Worm (Caenorhabditis elegans) whole organism, L4 larva: ENCODE data around the gene C46C2.3.

Source experiments
- F37D6.2 ChIP-seq: sonication (generic microtip); optimal IDR thresholded peaks from 2 replicates; lab custom pipeline; 2016; ENCODE audit warnings: mild to moderate bottlenecking, missing genetic modification characterization, missing compliant biosample characterization
- R02D3.7 ChIP-seq: fragments of 150-350 bp; sonication (generic microtip); optimal IDR thresholded peaks from 3 replicates; lab custom pipeline; 2014; ENCODE audit warnings: missing biosample characterization, missing genetic modification characterization
- T20F7.1 ChIP-seq: fragments of 200-800 bp; sonication (Bioruptor generic); optimal IDR thresholded peaks from 2 replicates; lab custom pipeline; 2018; ENCODE audit warnings: mild to moderate bottlenecking, missing genetic modification characterization, missing compliant biosample characterization
- Y48G9A.11 ChIP-seq: fragments of 200-800 bp; sonication (Bioruptor generic); IDR thresholded peaks from 2 replicates; pipeline ENCODE4 v1.3.6; 2022; ENCODE audit warnings: missing genetic modification reagents, missing genetic modification characterization, missing compliant biosample characterization
- ZK337.2 ChIP-seq: fragments of 200-800 bp; sonication (Bioruptor generic); IDR thresholded peaks from 2 replicates; pipeline ENCODE4 v1.3.6; 2022; ENCODE audit warnings: missing genetic modification reagents, missing genetic modification characterization, missing compliant biosample characterization
- aha-1 ChIP-seq: fragments of 150-350 bp; peaks from one replicate; lab custom pipeline; 2014; ENCODE audit warnings: missing biosample characterization, missing genetic modification characterization
- ama-1 ChIP-seq: fragments of 150-350 bp; optimal IDR thresholded peaks from 2 replicates; lab custom pipeline; 2014; ENCODE audit warnings: inconsistent platforms, mixed read lengths
- ceh-44 ChIP-seq: fragments of 200-800 bp; sonication (Bioruptor generic); IDR thresholded peaks from 2 replicates; pipeline ENCODE4 v1.3.6; 2022; ENCODE audit warnings: missing genetic modification reagents, missing genetic modification characterization, missing compliant biosample characterization
- ceh-62 ChIP-seq: sonication (generic microtip); optimal IDR thresholded peaks from 2 replicates; lab custom pipeline; 2017; ENCODE audit warnings: missing biosample characterization, missing genetic modification characterization
- daf-12 ChIP-seq: fragments of 150-350 bp; optimal IDR thresholded peaks from 2 replicates; lab custom pipeline; 2014; ENCODE audit warnings: missing biosample characterization, missing genetic modification reagents, missing genetic modification characterization
- daf-16 ChIP-seq, 3 experiments: sonication (generic microtip); optimal IDR thresholded peaks; 2 replicates each; lab custom pipeline; 2016 to 2017; ENCODE audit warnings: missing genetic modification characterization in 3 of 3, missing genetic modification reagents in 3 of 3, mild to moderate bottlenecking in 2 of 3, missing compliant biosample characterization in 2 of 3, missing biosample characterization in 1 of 3, moderate library complexity in 1 of 3
- daf-8 ChIP-seq: fragments of 200-800 bp; sonication (Bioruptor generic); IDR thresholded peaks from 2 replicates; pipeline ENCODE4 v1.3.6; 2022; ENCODE audit warnings: missing genetic modification characterization, missing compliant biosample characterization
- dmd-6 ChIP-seq: fragments of 200-800 bp; sonication (Bioruptor generic); IDR thresholded peaks from 2 replicates; pipeline ENCODE4 v1.3.6; 2022; ENCODE audit warnings: missing genetic modification reagents, missing genetic modification characterization, missing compliant biosample characterization
- dmd-8 ChIP-seq: fragments of 200-800 bp; sonication (Bioruptor generic); IDR thresholded peaks from 2 replicates; pipeline ENCODE4 v1.3.6; 2022; ENCODE audit warnings: missing genetic modification characterization, missing compliant biosample characterization
- dmd-9 ChIP-seq: fragments of 200-800 bp; sonication (Bioruptor generic); IDR thresholded peaks from 2 replicates; pipeline ENCODE4 v1.3.6; 2022; ENCODE audit warnings: missing genetic modification reagents, missing genetic modification characterization, missing compliant biosample characterization
- duxl-1 ChIP-seq: sonication (generic microtip); optimal IDR thresholded peaks from 2 replicates; lab custom pipeline; 2016; ENCODE audit warnings: mild to moderate bottlenecking, missing genetic modification characterization, moderate library complexity, missing compliant biosample characterization; ENCODE audit not compliant: poor library complexity
- egl-27 ChIP-seq: sonication (generic microtip); optimal IDR thresholded peaks from 3 replicates; lab custom pipeline; 2017; ENCODE audit warnings: missing biosample characterization, missing genetic modification reagents, missing genetic modification characterization
- egl-43 ChIP-seq: fragments of 200-800 bp; sonication (Bioruptor generic); IDR thresholded peaks from 2 replicates; pipeline ENCODE4 v1.3.6; 2022; ENCODE audit warnings: missing genetic modification reagents, missing genetic modification characterization, missing compliant biosample characterization
- gei-8 ChIP-seq: fragments of 200-800 bp; sonication (Bioruptor generic); optimal IDR thresholded peaks from 2 replicates; lab custom pipeline; 2018; ENCODE audit warnings: mild to moderate bottlenecking, missing genetic modification characterization, missing compliant biosample characterization
- hif-1 ChIP-seq, 2 experiments: sonication (generic microtip); optimal IDR thresholded peaks; 2 replicates each; lab custom pipeline; 2016 to 2017; ENCODE audit warnings: missing compliant biosample characterization in 2 of 2, missing genetic modification characterization in 2 of 2, missing genetic modification reagents in 2 of 2, missing genotype in 2 of 2, mild to moderate bottlenecking in 1 of 2
- hlh-30 ChIP-seq: sonication (generic microtip); optimal IDR thresholded peaks from 2 replicates; lab custom pipeline; 2017; ENCODE audit warnings: antibody characterized with exemption, mild to moderate bottlenecking, missing genetic modification characterization, missing compliant biosample characterization; ENCODE audit not compliant: insufficient read depth
- lim-7 ChIP-seq: fragments of 200-800 bp; sonication (Bioruptor generic); IDR thresholded peaks from 2 replicates; pipeline ENCODE4 v1.3.6; 2022; ENCODE audit warnings: missing genetic modification characterization, missing compliant biosample characterization
- lin-1 ChIP-seq: fragments of 200-800 bp; sonication (Bioruptor generic); IDR thresholded peaks from 2 replicates; pipeline ENCODE4 v1.3.6; 2022; ENCODE audit warnings: missing genetic modification reagents, missing genetic modification characterization, missing compliant biosample characterization
- lin-13 ChIP-seq: fragments of 150-350 bp; optimal IDR thresholded peaks from 2 replicates; lab custom pipeline; 2014; ENCODE audit warnings: missing biosample characterization, missing genetic modification reagents, missing genetic modification characterization
- lin-15B ChIP-seq: fragments of 150-350 bp; sonication (generic microtip); optimal IDR thresholded peaks from 3 replicates; lab custom pipeline; 2014; ENCODE audit warnings: missing biosample characterization, missing genetic modification characterization
- lsy-2 ChIP-seq, 2 experiments: fragments of 150-350 bp in 1 of 2; sonication (generic microtip) in 1 of 2; optimal IDR thresholded peaks; 2 replicates each; lab custom pipeline; 2014 to 2017; ENCODE audit warnings: missing biosample characterization in 2 of 2, missing genetic modification characterization in 2 of 2
- madf-5 ChIP-seq, 2 experiments: fragments of 200-800 bp; sonication (Bioruptor generic); IDR thresholded peaks; 2 replicates each; pipeline ENCODE4 v1.3.6; 2022; ENCODE audit warnings: missing compliant biosample characterization in 2 of 2, missing genetic modification characterization in 2 of 2
- mep-1 ChIP-seq: fragments of 150-350 bp; sonication (generic microtip); optimal IDR thresholded peaks from 3 replicates; lab custom pipeline; 2014; ENCODE audit warnings: missing biosample characterization, missing genetic modification characterization
- mxl-3 ChIP-seq: fragments of 200-800 bp; sonication (Bioruptor generic); optimal IDR thresholded peaks from 2 replicates; lab custom pipeline; 2018; ENCODE audit warnings: mild to moderate bottlenecking, missing genetic modification characterization, missing compliant biosample characterization
- nhr-102 ChIP-seq: sonication (generic microtip); optimal IDR thresholded peaks from 2 replicates; lab custom pipeline; 2016; ENCODE audit warnings: mild to moderate bottlenecking, missing genetic modification characterization, moderate library complexity, missing compliant biosample characterization
- nhr-111 ChIP-seq: fragments of 200-800 bp; sonication (Bioruptor generic); optimal IDR thresholded peaks from 2 replicates; lab custom pipeline; 2018; ENCODE audit warnings: mild to moderate bottlenecking, missing genetic modification characterization, missing compliant biosample characterization
- nhr-237 ChIP-seq: sonication (generic microtip); optimal IDR thresholded peaks from 2 replicates; lab custom pipeline; 2017; ENCODE audit warnings: missing biosample characterization, missing genetic modification characterization
- nhr-48 ChIP-seq: sonication (generic microtip); optimal IDR thresholded peaks from 2 replicates; lab custom pipeline; 2016; ENCODE audit warnings: mild to moderate bottlenecking, missing genetic modification characterization, missing compliant biosample characterization
- nhr-77 ChIP-seq: fragments of 150-350 bp; optimal IDR thresholded peaks from 2 replicates; lab custom pipeline; 2014; ENCODE audit warnings: missing biosample characterization, missing genetic modification characterization
- rbr-2 ChIP-seq: sonication (generic microtip); optimal IDR thresholded peaks from 2 replicates; lab custom pipeline; 2016; ENCODE audit warnings: missing genotype, missing genetic modification characterization, missing compliant biosample characterization
- sdz-12 ChIP-seq: fragments of 200-800 bp; sonication (Bioruptor generic); optimal IDR thresholded peaks from 2 replicates; lab custom pipeline; 2018; ENCODE audit warnings: mild to moderate bottlenecking, missing genetic modification characterization, missing compliant biosample characterization
- skn-1 ChIP-seq: fragments of 150-350 bp; optimal IDR thresholded peaks from 2 replicates; lab custom pipeline; 2014; ENCODE audit warnings: missing biosample characterization, missing genetic modification characterization
- spr-1 ChIP-seq: sonication (generic microtip); optimal IDR thresholded peaks from 2 replicates; lab custom pipeline; 2016; ENCODE audit warnings: mild to moderate bottlenecking, missing genetic modification characterization, missing compliant biosample characterization
- spr-3 ChIP-seq: fragments of 200-800 bp; sonication (Bioruptor generic); optimal IDR thresholded peaks from 2 replicates; lab custom pipeline; 2018; ENCODE audit warnings: mild to moderate bottlenecking, missing genetic modification characterization, missing compliant biosample characterization
- unc-130 ChIP-seq: sonication (generic microtip); optimal IDR thresholded peaks from 2 replicates; lab custom pipeline; 2016; ENCODE audit warnings: missing genetic modification reagents, missing genetic modification characterization, missing compliant biosample characterization
- unc-39 ChIP-seq: sonication (generic microtip); optimal IDR thresholded peaks from 2 replicates; lab custom pipeline; 2017; ENCODE audit warnings: missing biosample characterization, missing genetic modification characterization
- zag-1 ChIP-seq: fragments of 150-350 bp; optimal IDR thresholded peaks from 2 replicates; lab custom pipeline; 2014; ENCODE audit warnings: missing biosample characterization, missing genetic modification characterization
- zfp-2 ChIP-seq: sonication (generic microtip); optimal IDR thresholded peaks from 2 replicates; lab custom pipeline; 2016; ENCODE audit warnings: mild to moderate bottlenecking, missing genetic modification characterization, missing compliant biosample characterization

The C46C2.3 gene

ce11 chrIV:9256017-9256416 is 31.1 kb downstream of the C46C2.3 start, which contains the start of gene Y11D7A.9:
Y11D7A.9 (minus strand) TSS chrIV:9256117.
- TF ChIP-seq skn-1 (tag; lab: Kevin White, UChicago) (no peak), unc-130 (GFP tag; lab: Kevin White, UChicago) (no peak), daf-12 (tag; lab: Kevin White, UChicago) (no peak), zfp-2 (tag; lab: Kevin White, UChicago) (no peak), dmd-8 (GFP tag; lab: Robert Waterston, UW) (no peak), lin-13 (GFP tag; lab: Kevin White, UChicago) (no peak), ZK337.2 (GFP tag; lab: Robert Waterston, UW) (no peak), rbr-2 (no peak), daf-16 (GFP tag; optimal IDR thresholded peaks at IDR 0.05; lab: Kevin White, UChicago) (no peak), daf-16 (tag; optimal IDR thresholded peaks at IDR 0.05; lab: Kevin White, UChicago) (no peak)

ce11 chrIV:9256865-9257264 is 31.9 kb downstream of the C46C2.3 start:
- TF ChIP-seq egl-27 (tag; lab: Kevin White, UChicago) (no peak), aha-1 (peak; percentile 76), duxl-1 (tag; lab: Kevin White, UChicago) (no peak), zag-1 (tag; lab: Kevin White, UChicago) (no peak)

- TF ChIP-seq mxl-3 (peak; percentile 4), nhr-48 (peak; percentile 25), hif-1 (tag; optimal IDR thresholded peaks at IDR 0.05; lab: Kevin White, UChicago) (peak in 1 of 2 experiments; percentile 14), ama-1 (lab: Kevin White, UChicago) (peak; percentile 93), ceh-62 (no peak), mep-1 (tag; lab: Kevin White, UChicago) (peak; percentile 9)
- TF ChIP-seq, all 104 proteins: peak for 5
Measured at ce11 chrIV:9258547-9258946, 33.6 kb downstream of the C46C2.3 start.

- TF ChIP-seq daf-16 (GFP tag; optimal IDR thresholded peaks at IDR 0.05; lab: Kevin White, UChicago) (no peak), daf-16 (tag; optimal IDR thresholded peaks at IDR 0.05; lab: Kevin White, UChicago) (peak; percentile 55), hlh-30 (peak; percentile 6), sdz-12 (GFP tag; lab: Kevin White, UChicago) (no peak), T20F7.1 (no peak), dmd-8 (GFP tag; lab: Robert Waterston, UW) (no peak), unc-39 (tag; lab: Kevin White, UChicago) (no peak), zfp-2 (tag; lab: Kevin White, UChicago) (no peak), aha-1 (peak; percentile 92), nhr-48 (no peak), daf-8 (GFP tag; lab: Robert Waterston, UW) (no peak), hif-1 (tag; optimal IDR thresholded peaks at IDR 0.05; lab: Kevin White, UChicago) (peak; percentile 72 to 89)
- TF ChIP-seq, all 104 proteins: peak for 4
Measured at ce11 chrIV:9259687-9260086, 34.8 kb downstream of the C46C2.3 start, which contains the start of gene Y11D7A.10. Y11D7A.10 (minus strand) TSS chrIV:9259768.

- no peak for TF ChIP-seq madf-5 (GFP tag; IDR thresholded peaks at IDR 0.05; lab: Robert Waterston, UW)
- TF ChIP-seq Y48G9A.11 (GFP tag; lab: Robert Waterston, UW) = no peak
- TF ChIP-seq skn-1 (tag; lab: Kevin White, UChicago) = no peak
- TF ChIP-seq mep-1 (tag; lab: Kevin White, UChicago) = no peak
- no peak for TF ChIP-seq spr-1 (tag; lab: Kevin White, UChicago)
- TF ChIP-seq unc-39 (tag; lab: Kevin White, UChicago) = no peak
- TF ChIP-seq lsy-2 (tag; optimal IDR thresholded peaks at IDR 0.05; lab: Kevin White, UChicago) = no peak
- no peak for TF ChIP-seq mxl-3
- TF ChIP-seq lim-7 = no peak
- TF ChIP-seq gei-8 (GFP tag; lab: Kevin White, UChicago) = no peak
- TF ChIP-seq spr-3 (GFP tag; lab: Kevin White, UChicago) = no peak
- no peak for TF ChIP-seq nhr-237 (tag; lab: Kevin White, UChicago)
- no peak for TF ChIP-seq dmd-9
- no peak for TF ChIP-seq ceh-44 (GFP tag; lab: Robert Waterston, UW)
- no peak for TF ChIP-seq R02D3.7 (tag; lab: Kevin White, UChicago)
- TF ChIP-seq nhr-111 (GFP tag; lab: Kevin White, UChicago) = no peak
- no peak for TF ChIP-seq dmd-6
- peak; percentile 83 for TF ChIP-seq aha-1
- no peak for TF ChIP-seq egl-43 (GFP tag; lab: Robert Waterston, UW)
- no peak for TF ChIP-seq F37D6.2 (tag; lab: Kevin White, UChicago)
- TF ChIP-seq nhr-102 (tag; lab: Kevin White, UChicago) = no peak
- TF ChIP-seq lin-1 (GFP tag; lab: Robert Waterston, UW) = no peak
- peak; percentile 94 for TF ChIP-seq T20F7.1
- no peak for TF ChIP-seq lin-15B
- TF ChIP-seq nhr-77 (tag; lab: Kevin White, UChicago) = no peak
Measured at ce11 chrIV:9260334-9260733, 35.4 kb downstream of the C46C2.3 start.
